Fruit fly (Drosophila melanogaster) whole organism, embryonic: ENCODE results near the gene CG7781.
A peak's percentile ranks its signal among the peaks of the same experiment; 100 is the strongest.

Experiments used
- B-H1 ChIP-seq: fragments of 200-800 bp; sonication (Bioruptor generic); IDR thresholded peaks from 3 replicates; pipeline ENCODE4 v1.3.6; 2022; ENCODE audit warnings: missing biosample characterization, missing genetic modification characterization
- C15 ChIP-seq: fragments of 200-800 bp; sonication (Bioruptor generic); IDR thresholded peaks from 3 replicates; pipeline ENCODE4 v1.3.6; 2022; ENCODE audit warnings: missing biosample characterization, missing genetic modification characterization
- CG10321 ChIP-seq: fragments of 200-800 bp; sonication (Bioruptor generic); IDR thresholded peaks from 2 replicates; pipeline ENCODE4 v1.3.6; 2022; ENCODE audit warnings: missing biosample characterization, missing genetic modification characterization
- CG11093 ChIP-seq: fragments of 200-800 bp; sonication (Bioruptor generic); IDR thresholded peaks from 3 replicates; pipeline ENCODE4 v1.3.6; 2022; ENCODE audit warnings: missing biosample characterization, missing genetic modification characterization
- CG11456 ChIP-seq: fragments of 200-800 bp; sonication (Bioruptor generic); IDR thresholded peaks from 3 replicates; pipeline ENCODE4 v1.3.6; 2022; ENCODE audit warnings: missing biosample characterization, missing genetic modification characterization
- CG12104 ChIP-seq: fragments of 200-800 bp; sonication (Bioruptor generic); optimal IDR thresholded peaks from 3 replicates; lab custom pipeline; 2016; ENCODE audit warnings: missing biosample characterization, missing genetic modification characterization
- CG12744 ChIP-seq: fragments of 200-800 bp; sonication (Bioruptor generic); optimal IDR thresholded peaks from 2 replicates; lab custom pipeline; 2016; ENCODE audit warnings: missing biosample characterization, missing genetic modification characterization
- CG14441 ChIP-seq: fragments of 200-800 bp; sonication (Bioruptor generic); IDR thresholded peaks from 2 replicates; pipeline ENCODE4 v1.3.6; 2022; ENCODE audit warnings: missing biosample characterization, missing genetic modification characterization
- CG15601 ChIP-seq: fragments of 200-800 bp; sonication (Bioruptor generic); optimal IDR thresholded peaks from 3 replicates; lab custom pipeline; 2019; ENCODE audit warnings: missing biosample characterization, mild to moderate bottlenecking, missing genetic modification characterization, moderate library complexity
- CG17912 ChIP-seq: fragments of 200-800 bp; sonication (Bioruptor generic); optimal IDR thresholded peaks from 2 replicates; lab custom pipeline; 2018; ENCODE audit warnings: missing biosample characterization, mild to moderate bottlenecking, missing genetic modification characterization
- CG1832 ChIP-seq: fragments of 200-800 bp; sonication (Bioruptor generic); optimal IDR thresholded peaks from 2 replicates; lab custom pipeline; 2017; ENCODE audit warnings: missing biosample characterization, mild to moderate bottlenecking, missing genetic modification characterization, inconsistent platforms
- CG18764 ChIP-seq: fragments of 200-800 bp; sonication (Bioruptor generic); optimal IDR thresholded peaks from 3 replicates; lab custom pipeline; 2016; ENCODE audit warnings: missing biosample characterization, missing genetic modification characterization
- CG2116 ChIP-seq: fragments of 200-800 bp; sonication (Bioruptor generic); optimal IDR thresholded peaks from 3 replicates; lab custom pipeline; 2018; ENCODE audit warnings: missing biosample characterization, mild to moderate bottlenecking, missing genetic modification characterization
- CG2129 ChIP-seq: fragments of 200-800 bp; sonication (Bioruptor generic); IDR thresholded peaks from 2 replicates; pipeline ENCODE4 v1.3.6; 2022; ENCODE audit warnings: missing biosample characterization, missing genetic modification characterization; ENCODE audit not compliant: partially characterized antibody
- CG32532 ChIP-seq: fragments of 200-800 bp; sonication (Bioruptor generic); IDR thresholded peaks from 2 replicates; pipeline ENCODE4 v1.3.6; 2022; ENCODE audit warnings: missing biosample characterization, missing genetic modification characterization
- CG32772 ChIP-seq: fragments of 200-800 bp; sonication (Bioruptor generic); IDR thresholded peaks from 2 replicates; pipeline ENCODE4 v1.3.6; 2022; ENCODE audit warnings: missing biosample characterization, missing genetic modification characterization
- CG34376 ChIP-seq: fragments of 200-800 bp; sonication (Bioruptor generic); optimal IDR thresholded peaks from 2 replicates; lab custom pipeline; 2018; ENCODE audit warnings: missing biosample characterization, mild to moderate bottlenecking, missing genetic modification characterization
- CG34422 ChIP-seq: fragments of 200-800 bp; sonication (Bioruptor generic); IDR thresholded peaks from 3 replicates; pipeline ENCODE4 v1.3.6; 2022; ENCODE audit warnings: missing biosample characterization, missing genetic modification characterization
- CG3726 ChIP-seq: fragments of 200-800 bp; sonication (Bioruptor generic); IDR thresholded peaks from 3 replicates; pipeline ENCODE4, ENCODE4 v1.3.6; 2022; ENCODE audit warnings: missing biosample characterization, missing genetic modification characterization
- CG3847 ChIP-seq: fragments of 200-800 bp; sonication (Bioruptor generic); IDR thresholded peaks from 2 replicates; pipeline ENCODE4 v1.3.6; 2022; ENCODE audit warnings: missing biosample characterization, missing genetic modification characterization
- CG4617 ChIP-seq: fragments of 200-800 bp; sonication (Bioruptor generic); optimal IDR thresholded peaks from 3 replicates; lab custom pipeline; 2016; ENCODE audit warnings: missing biosample characterization, missing genetic modification characterization, borderline replicate concordance
- CG6689 ChIP-seq: fragments of 200-800 bp; sonication (Bioruptor generic); IDR thresholded peaks from 2 replicates; pipeline ENCODE4 v1.3.6; 2022; ENCODE audit warnings: missing biosample characterization, missing genetic modification characterization
- CG6765 ChIP-seq: fragments of 200-800 bp; sonication (Bioruptor generic); optimal IDR thresholded peaks from 3 replicates; lab custom pipeline; 2017; ENCODE audit warnings: missing biosample characterization, mild to moderate bottlenecking, missing genetic modification characterization
- CG7271 ChIP-seq: fragments of 200-800 bp; sonication (Bioruptor generic); optimal IDR thresholded peaks from 2 replicates; lab custom pipeline; 2018; ENCODE audit warnings: missing biosample characterization, mild to moderate bottlenecking, missing genetic modification characterization, moderate library complexity
- CG8944 ChIP-seq: fragments of 200-800 bp; sonication (Bioruptor generic); optimal IDR thresholded peaks from 3 replicates; lab custom pipeline; 2016; ENCODE audit warnings: missing biosample characterization, missing genetic modification characterization
- D ChIP-seq, 2 experiments: fragments of 200-800 bp in 1 of 2; fragments of >200 bp in 1 of 2; sonication (Bioruptor generic) in 1 of 2; optimal IDR thresholded peaks; 2 replicates in 1 of 2; 3 replicates in 1 of 2; lab custom pipeline; 2017; ENCODE audit warnings: mild to moderate bottlenecking in 1 of 2, missing biosample characterization in 1 of 2, missing genetic modification characterization in 1 of 2, missing genetic modification reagents in 1 of 2
- HLHmδ ChIP-seq: fragments of 200-800 bp; sonication (Bioruptor generic); optimal IDR thresholded peaks from 2 replicates; lab custom pipeline; 2018; ENCODE audit warnings: missing biosample characterization, mild to moderate bottlenecking, missing genetic modification characterization, moderate library complexity
- Hr78 ChIP-seq, 2 experiments: fragments of 200-800 bp in 1 of 2; fragments of >200 bp in 1 of 2; sonication (Bioruptor generic) in 1 of 2; optimal IDR thresholded peaks; 2 replicates each; lab custom pipeline; 2017 to 2019; ENCODE audit warnings: missing biosample characterization in 2 of 2, missing genetic modification characterization in 2 of 2, mild to moderate bottlenecking in 1 of 2, moderate library complexity in 1 of 2
- Lhr ChIP-seq: fragments of 200-800 bp; sonication (Bioruptor generic); optimal IDR thresholded peaks from 3 replicates; lab custom pipeline; 2017; ENCODE audit warnings: mild to moderate bottlenecking, missing biosample characterization, missing genetic modification reagents, missing genetic modification characterization
- NFAT ChIP-seq: fragments of 200-800 bp; sonication (Bioruptor generic); IDR thresholded peaks from 2 replicates; pipeline ENCODE4 v1.3.6; 2022; ENCODE audit warnings: missing biosample characterization, missing genetic modification characterization
- Neu2 ChIP-seq: fragments of 200-800 bp; sonication (Bioruptor generic); optimal IDR thresholded peaks from 3 replicates; lab custom pipeline; 2016; ENCODE audit warnings: missing biosample characterization, missing genetic modification characterization, borderline replicate concordance
- Sox100B ChIP-seq: fragments of 200-800 bp; sonication (Bioruptor generic); optimal IDR thresholded peaks from 3 replicates; lab custom pipeline; 2018; ENCODE audit warnings: missing biosample characterization, mild to moderate bottlenecking, missing genetic modification characterization
- Xrp1 ChIP-seq: fragments of 200-800 bp; sonication (Bioruptor generic); IDR thresholded peaks from 2 replicates; pipeline ENCODE4 v1.3.6; 2022; ENCODE audit warnings: missing biosample characterization, missing genetic modification characterization
- ab ChIP-seq: fragments of 200-800 bp; sonication (Bioruptor generic); optimal IDR thresholded peaks from 2 replicates; lab custom pipeline; 2016; ENCODE audit warnings: missing biosample characterization, missing genetic modification characterization
- ac ChIP-seq: fragments of 200-800 bp; sonication (Bioruptor generic); optimal IDR thresholded peaks from 3 replicates; lab custom pipeline; 2017; ENCODE audit warnings: missing biosample characterization, mild to moderate bottlenecking, missing genetic modification characterization
- dati ChIP-seq: fragments of 200-800 bp; sonication (Bioruptor generic); IDR thresholded peaks from 2 replicates; pipeline ENCODE4 v1.3.6; 2022; ENCODE audit warnings: missing biosample characterization, missing genetic modification characterization
- dmrt99B ChIP-seq: fragments of 200-800 bp; sonication (Bioruptor generic); optimal IDR thresholded peaks from 2 replicates; lab custom pipeline; 2018; ENCODE audit warnings: missing biosample characterization, mild to moderate bottlenecking, missing genetic modification characterization, moderate library complexity
- ewg ChIP-seq: fragments of 200-800 bp; sonication (Bioruptor generic); optimal IDR thresholded peaks from 3 replicates; lab custom pipeline; 2017; ENCODE audit warnings: mild to moderate bottlenecking, missing biosample characterization, missing genetic modification reagents, missing genetic modification characterization
- fd3F ChIP-seq: fragments of 200-800 bp; sonication (Bioruptor generic); optimal IDR thresholded peaks from 2 replicates; lab custom pipeline; 2018; ENCODE audit warnings: missing biosample characterization, mild to moderate bottlenecking, missing genetic modification characterization, moderate library complexity
- grn ChIP-seq: fragments of 200-800 bp; sonication (Bioruptor generic); optimal IDR thresholded peaks from 3 replicates; lab custom pipeline; 2017; ENCODE audit warnings: missing biosample characterization, missing genetic modification characterization
- gsb ChIP-seq: fragments of 200-800 bp; sonication (Bioruptor generic); IDR thresholded peaks from 2 replicates; pipeline ENCODE4 v1.3.6; 2022; ENCODE audit warnings: missing biosample characterization, missing genetic modification characterization
- her ChIP-seq: fragments of 200-800 bp; sonication (Bioruptor generic); optimal IDR thresholded peaks from 2 replicates; lab custom pipeline; 2016; ENCODE audit warnings: missing biosample characterization, missing genetic modification characterization
- kay ChIP-seq: fragments of 200-800 bp; sonication (Bioruptor generic); optimal IDR thresholded peaks from 2 replicates; lab custom pipeline; 2016; ENCODE audit warnings: missing biosample characterization, missing genetic modification characterization
- mld ChIP-seq: fragments of 200-800 bp; sonication (Bioruptor generic); IDR thresholded peaks from 3 replicates; pipeline ENCODE4 v1.3.6; 2022; ENCODE audit warnings: missing biosample characterization, missing genetic modification characterization; ENCODE audit not compliant: partially characterized antibody
- oc ChIP-seq: fragments of 200-800 bp; sonication (Bioruptor generic); optimal IDR thresholded peaks from 2 replicates; lab custom pipeline; 2018; ENCODE audit warnings: missing biosample characterization, mild to moderate bottlenecking, missing genetic modification characterization, moderate library complexity
- pita ChIP-seq: fragments of 200-800 bp; sonication (Bioruptor generic); optimal IDR thresholded peaks from 2 replicates; lab custom pipeline; 2017; ENCODE audit warnings: missing biosample characterization, mild to moderate bottlenecking, missing genetic modification characterization
- pum ChIP-seq: fragments of 200-800 bp; sonication (Bioruptor generic); optimal IDR thresholded peaks from 2 replicates; lab custom pipeline; 2016; ENCODE audit warnings: missing biosample characterization, missing genetic modification characterization
- schlank ChIP-seq: fragments of 200-800 bp; sonication (Bioruptor generic); optimal IDR thresholded peaks from 2 replicates; lab custom pipeline; 2018; ENCODE audit warnings: missing biosample characterization, mild to moderate bottlenecking, missing genetic modification characterization
- sd ChIP-seq: fragments of 200-800 bp; sonication (Bioruptor generic); optimal IDR thresholded peaks from 3 replicates; lab custom pipeline; 2018; ENCODE audit warnings: missing biosample characterization, mild to moderate bottlenecking, missing genetic modification characterization, moderate library complexity
- tin ChIP-seq: fragments of 200-800 bp; sonication (Bioruptor generic); optimal IDR thresholded peaks from 3 replicates; lab custom pipeline; 2016; ENCODE audit warnings: missing biosample characterization, missing genetic modification characterization

Gene CG7781

dm6 chr2L:8350560-8351171 is 25.5 kb upstream of the CG7781 start (continued):
- TF ChIP-seq ewg (GFP tag; lab: Kevin White, UChicago) (no peak), CG6765 (peak; percentile 26), HLHmδ (GFP tag; lab: Kevin White, UChicago) (no peak), C15 (GFP tag; lab: Robert Waterston, UW) (no peak), her (GFP tag; lab: Kevin White, UChicago) (peak; percentile 28), CG6689 (no peak), NFAT (GFP tag; lab: Robert Waterston, UW) (no peak), B-H1 (no peak), dati (no peak), CG12744 (GFP tag; lab: Kevin White, UChicago) (peak; percentile 52), CG15601 (tag; lab: Kevin White, UChicago) (no peak), D (optimal IDR thresholded peaks at IDR 0.05; lab: Kevin White, UChicago) (no peak), D (GFP tag; optimal IDR thresholded peaks at IDR 0.05; lab: Kevin White, UChicago) (no peak), CG8944 (GFP tag; lab: Kevin White, UChicago) (no peak), CG11093 (no peak), mld (no peak), CG32772 (no peak), grn (GFP tag; lab: Kevin White, UChicago) (peak; percentile 74), Neu2 (GFP tag; lab: Kevin White, UChicago) (no peak), CG1832 (GFP tag; lab: Kevin White, UChicago) (no peak), CG14441 (GFP tag; lab: Robert Waterston, UW) (no peak), oc (no peak), CG3726 (GFP tag; lab: Robert Waterston, UW) (no peak), Lhr (GFP tag; lab: Kevin White, UChicago) (no peak), pita (no peak), ab (GFP tag; lab: Kevin White, UChicago) (no peak), CG34376 (GFP tag; lab: Kevin White, UChicago) (peak; percentile 57), CG11456 (GFP tag; lab: Robert Waterston, UW) (no peak), tin (GFP tag; lab: Kevin White, UChicago) (no peak), gsb (GFP tag; lab: Robert Waterston, UW) (no peak), Sox100B (GFP tag; lab: Kevin White, UChicago) (peak; percentile 8), ac (GFP tag; lab: Kevin White, UChicago) (no peak), CG2129 (no peak), CG7271 (tag; lab: Kevin White, UChicago) (no peak), CG4617 (GFP tag; lab: Kevin White, UChicago) (no peak), CG2116 (GFP tag; lab: Kevin White, UChicago) (no peak), Xrp1 (GFP tag; lab: Robert Waterston, UW) (no peak), fd3F (peak; percentile 28), CG3847 (GFP tag; lab: Robert Waterston, UW) (no peak), CG10321 (GFP tag; lab: Robert Waterston, UW) (no peak), CG34422 (GFP tag; lab: Robert Waterston, UW) (no peak), kay (no peak), CG17912 (no peak), CG18764 (GFP tag; lab: Kevin White, UChicago) (no peak), dmrt99B (peak; percentile 25), CG32532 (GFP tag; lab: Robert Waterston, UW) (no peak), CG12104 (GFP tag; lab: Kevin White, UChicago) (no peak), sd (tag; lab: Kevin White, UChicago) (peak; percentile 95), schlank (peak; percentile 36), Hr78 (GFP tag; optimal IDR thresholded peaks at IDR 0.05; lab: Kevin White, UChicago) (no peak), pum (no peak)
